Worm (Caenorhabditis elegans) whole organism, midembryonic: ENCODE measurements around the gene T15B7.8.

Experiments
- flt-1 ChIP-seq: fragments of 200-800 bp; sonication (Bioruptor generic); IDR thresholded peaks from 2 replicates; pipeline ENCODE4 v1.3.6; 2022; ENCODE audit warnings: missing genetic modification characterization, missing compliant biosample characterization
- med-1 ChIP-seq: sonication (generic microtip); optimal IDR thresholded peaks from 2 replicates; lab custom pipeline; 2017; ENCODE audit warnings: missing genetic modification characterization, mild to moderate bottlenecking, missing compliant biosample characterization, antibody characterized with exemption, missing genetic modification reagents; ENCODE audit not compliant: insufficient read depth

DNA sequence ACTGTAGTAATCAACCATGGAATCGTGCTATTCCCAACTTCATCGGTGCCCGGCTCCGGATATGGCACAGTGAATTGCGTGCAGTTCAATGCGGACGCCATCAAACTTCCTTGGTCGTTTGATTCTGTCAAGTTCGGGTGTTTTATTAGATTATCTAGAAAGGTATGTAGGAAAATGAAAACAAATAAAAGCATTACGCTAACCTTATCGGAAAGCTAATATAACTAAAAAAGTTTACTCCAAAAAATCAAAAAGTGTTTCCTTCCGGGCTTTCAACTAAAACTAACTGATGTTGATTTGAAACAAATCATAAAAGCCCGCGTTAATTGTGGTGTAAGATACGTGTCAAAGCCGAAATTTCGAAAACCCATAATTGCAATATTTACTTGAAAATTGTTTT, 1.8 kb upstream of the T15B7.8 start, which contains the start of gene dmsr-13:
- TF ChIP-seq flt-1 (no peak), med-1 (GFP tag; lab: Kevin White, UChicago) (no peak)
